Fruit fly (Drosophila melanogaster) whole organism, embryonic: Measurements from ENCODE around the gene Cdk5alpha.
A peak's percentile ranks its signal among the peaks of the same experiment; 100 is the strongest.

Experiments used
- B-H2 ChIP-seq: fragments of 200-800 bp; sonication (Bioruptor generic); optimal IDR thresholded peaks from 2 replicates; lab custom pipeline; 2018; ENCODE audit warnings: missing biosample characterization, mild to moderate bottlenecking, missing genetic modification characterization
- CG1024 ChIP-seq: fragments of 200-800 bp; sonication (Bioruptor generic); IDR thresholded peaks from 2 replicates; pipeline ENCODE4 v1.3.6; 2022; ENCODE audit warnings: missing biosample characterization, missing genetic modification characterization
- CG11696 ChIP-seq: fragments of 200-800 bp; sonication (Bioruptor generic); IDR thresholded peaks from 2 replicates; pipeline ENCODE4 v1.3.6; 2022; ENCODE audit warnings: missing biosample characterization, missing genetic modification characterization
- CG13894 ChIP-seq: fragments of 200-800 bp; sonication (Bioruptor generic); optimal IDR thresholded peaks from 3 replicates; lab custom pipeline; 2018; ENCODE audit warnings: missing biosample characterization, mild to moderate bottlenecking, missing genetic modification characterization, moderate library complexity
- CG15696 ChIP-seq: fragments of 200-800 bp; sonication (Bioruptor generic); optimal IDR thresholded peaks from 2 replicates; lab custom pipeline; 2019; ENCODE audit warnings: missing biosample characterization, mild to moderate bottlenecking, missing genetic modification characterization, moderate library complexity
- CG17802 ChIP-seq: fragments of 200-800 bp; sonication (Bioruptor generic); optimal IDR thresholded peaks from 2 replicates; lab custom pipeline; 2018; ENCODE audit warnings: missing biosample characterization, mild to moderate bottlenecking, missing genetic modification characterization, moderate library complexity
- CG1792 ChIP-seq: fragments of 200-800 bp; sonication (Bioruptor generic); optimal IDR thresholded peaks from 2 replicates; lab custom pipeline; 2016; ENCODE audit warnings: missing biosample characterization, missing genetic modification characterization
- CG2678 ChIP-seq: fragments of 200-800 bp; sonication (Bioruptor generic); optimal IDR thresholded peaks from 3 replicates; lab custom pipeline; 2019; ENCODE audit warnings: missing biosample characterization, mild to moderate bottlenecking, missing genetic modification characterization, moderate library complexity
- CG2712 ChIP-seq: fragments of 200-800 bp; optimal IDR thresholded peaks from 3 replicates; lab custom pipeline; 2019; ENCODE audit warnings: missing biosample characterization, mild to moderate bottlenecking, missing genetic modification characterization, moderate library complexity
- CG30020 ChIP-seq: fragments of 200-800 bp; optimal IDR thresholded peaks from 2 replicates; lab custom pipeline; 2019; ENCODE audit warnings: missing biosample characterization, mild to moderate bottlenecking, missing genetic modification characterization, moderate library complexity
- CG3065 ChIP-seq: fragments of 200-800 bp; sonication (Bioruptor generic); optimal IDR thresholded peaks from 2 replicates; lab custom pipeline; 2016; ENCODE audit warnings: missing biosample characterization, missing genetic modification characterization
- CG34376 ChIP-seq: fragments of 200-800 bp; sonication (Bioruptor generic); optimal IDR thresholded peaks from 2 replicates; lab custom pipeline; 2018; ENCODE audit warnings: missing biosample characterization, mild to moderate bottlenecking, missing genetic modification characterization
- CG42726 ChIP-seq: fragments of 200-800 bp; sonication (Bioruptor generic); IDR thresholded peaks from 2 replicates; pipeline ENCODE4 v1.3.6; 2022; ENCODE audit warnings: missing biosample characterization, missing genetic modification characterization; ENCODE audit not compliant: partially characterized antibody
- CG5953 ChIP-seq: fragments of 200-800 bp; sonication (Bioruptor generic); IDR thresholded peaks from 2 replicates; pipeline ENCODE4 v1.3.6; 2022; ENCODE audit warnings: missing biosample characterization, missing genetic modification characterization
- CG6791 ChIP-seq: fragments of 200-800 bp; sonication (Bioruptor generic); IDR thresholded peaks from 3 replicates; pipeline ENCODE4 v1.3.6; 2022; ENCODE audit warnings: missing biosample characterization, missing genetic modification characterization; ENCODE audit not compliant: partially characterized antibody
- CG9797 ChIP-seq: fragments of 200-800 bp; sonication (Bioruptor generic); optimal IDR thresholded peaks from 3 replicates; lab custom pipeline; 2018; ENCODE audit warnings: missing biosample characterization, mild to moderate bottlenecking, missing genetic modification characterization
- Chrac-16 ChIP-seq: fragments of 200-800 bp; sonication (Bioruptor generic); optimal IDR thresholded peaks from 3 replicates; lab custom pipeline; 2016; ENCODE audit warnings: missing biosample characterization, missing genetic modification characterization
- Dref ChIP-seq: fragments of 200-800 bp; sonication (Bioruptor generic); IDR thresholded peaks from 2 replicates; pipeline ENCODE4 v1.3.6; 2022; ENCODE audit warnings: missing biosample characterization, missing genetic modification characterization
- E2f2 ChIP-seq: fragments of 200-800 bp; sonication (Bioruptor generic); IDR thresholded peaks from 2 replicates; pipeline ENCODE4 v1.3.6; 2022; ENCODE audit warnings: missing biosample characterization, missing genetic modification characterization
- Gsc ChIP-seq: fragments of 200-800 bp; sonication (Bioruptor generic); IDR thresholded peaks from 2 replicates; pipeline ENCODE4 v1.3.6; 2022; ENCODE audit warnings: missing biosample characterization, missing genetic modification characterization
- Hr3 ChIP-seq: fragments of 200-800 bp; sonication (Bioruptor generic); optimal IDR thresholded peaks from 3 replicates; lab custom pipeline; 2016; ENCODE audit warnings: missing biosample characterization, missing genetic modification characterization
- Hr39 ChIP-seq: fragments of >200 bp; optimal IDR thresholded peaks from 2 replicates; lab custom pipeline; 2017
- Med ChIP-seq: fragments of 200-800 bp; sonication (Bioruptor generic); peaks from one replicate; lab custom pipeline; 2016; ENCODE audit warnings: missing biosample characterization, missing genetic modification characterization, mild to moderate bottlenecking, inconsistent platforms, moderate library complexity
- Meics ChIP-seq: fragments of 200-800 bp; sonication (Bioruptor generic); optimal IDR thresholded peaks from 2 replicates; lab custom pipeline; 2017; ENCODE audit warnings: missing biosample characterization, mild to moderate bottlenecking, missing genetic modification characterization
- Nf-YC ChIP-seq: fragments of 200-800 bp; optimal IDR thresholded peaks from 3 replicates; lab custom pipeline; 2019; ENCODE audit warnings: missing biosample characterization, mild to moderate bottlenecking, missing genetic modification characterization, moderate library complexity
- Oli ChIP-seq: fragments of 200-800 bp; sonication (Bioruptor generic); optimal IDR thresholded peaks from 2 replicates; lab custom pipeline; 2018; ENCODE audit warnings: missing biosample characterization, mild to moderate bottlenecking, missing genetic modification characterization, moderate library complexity
- Rfx ChIP-seq: fragments of 200-800 bp; sonication (Bioruptor generic); IDR thresholded peaks from 2 replicates; pipeline ENCODE4 v1.3.6; 2022; ENCODE audit warnings: missing biosample characterization, missing genetic modification characterization
- Scr ChIP-seq: fragments of 200-800 bp; sonication (Bioruptor generic); IDR thresholded peaks from 2 replicates; pipeline ENCODE4 v1.3.6; 2022; ENCODE audit warnings: missing biosample characterization, missing genetic modification characterization; ENCODE audit not compliant: partially characterized antibody
- TFAM ChIP-seq: fragments of 200-800 bp; sonication (Bioruptor generic); optimal IDR thresholded peaks from 2 replicates; lab custom pipeline; 2017; ENCODE audit warnings: missing biosample characterization, missing genetic modification characterization, inconsistent platforms
- Taf1 ChIP-seq: fragments of 200-800 bp; sonication (Bioruptor generic); IDR thresholded peaks from 2 replicates; pipeline ENCODE4 v1.3.6; 2022; ENCODE audit warnings: missing biosample characterization, missing genetic modification characterization
- aop ChIP-seq: fragments of 200-800 bp; sonication (Bioruptor generic); IDR thresholded peaks from 2 replicates; pipeline ENCODE4 v1.3.6; 2022; ENCODE audit warnings: missing biosample characterization, missing genetic modification characterization
- ato ChIP-seq: fragments of 200-800 bp; sonication (Bioruptor generic); IDR thresholded peaks from 2 replicates; pipeline ENCODE4 v1.3.6; 2022; ENCODE audit warnings: missing biosample characterization, missing genetic modification characterization; ENCODE audit not compliant: partially characterized antibody
- bbx ChIP-seq: fragments of 200-800 bp; sonication (Bioruptor generic); IDR thresholded peaks from 2 replicates; pipeline ENCODE4 v1.3.6; 2022; ENCODE audit warnings: missing biosample characterization, missing genetic modification characterization; ENCODE audit not compliant: partially characterized antibody
- cas ChIP-seq: fragments of 200-800 bp; sonication (Bioruptor generic); IDR thresholded peaks from 2 replicates; pipeline ENCODE4 v1.3.6; 2022; ENCODE audit warnings: missing biosample characterization, missing genetic modification characterization
- ci ChIP-seq: fragments of 200-800 bp; sonication (Bioruptor generic); IDR thresholded peaks from 3 replicates; pipeline ENCODE4 v1.3.6; 2022; ENCODE audit warnings: missing biosample characterization, missing genetic modification characterization
- crp ChIP-seq, 2 experiments: fragments of 200-800 bp; sonication (Bioruptor generic); optimal IDR thresholded peaks; 2 replicates in 1 of 2; 3 replicates in 1 of 2; lab custom pipeline; 2017; ENCODE audit warnings: missing biosample characterization in 2 of 2, missing genetic modification characterization in 2 of 2, mild to moderate bottlenecking in 1 of 2, moderate library complexity in 1 of 2
- dan ChIP-seq: fragments of 200-800 bp; sonication (Bioruptor generic); IDR thresholded peaks from 2 replicates; pipeline ENCODE4 v1.3.6; 2022; ENCODE audit warnings: missing biosample characterization, missing genetic modification characterization
- disco-r ChIP-seq: fragments of 200-800 bp; sonication (Bioruptor generic); optimal IDR thresholded peaks from 2 replicates; lab custom pipeline; 2016; ENCODE audit warnings: missing biosample characterization, missing genetic modification characterization
- en ChIP-seq: fragments of 200-800 bp; sonication (Bioruptor generic); optimal IDR thresholded peaks from 2 replicates; lab custom pipeline; 2016; ENCODE audit warnings: missing biosample characterization, missing genetic modification characterization
- ftz-f1 ChIP-seq: fragments of 200-800 bp; sonication (Bioruptor generic); optimal IDR thresholded peaks from 2 replicates; lab custom pipeline; 2016; ENCODE audit warnings: missing biosample characterization, missing genetic modification characterization
- gem ChIP-seq: fragments of 200-800 bp; sonication (Bioruptor generic); optimal IDR thresholded peaks from 2 replicates; lab custom pipeline; 2019; ENCODE audit warnings: missing biosample characterization, mild to moderate bottlenecking, missing genetic modification characterization, moderate library complexity
- jumu ChIP-seq: fragments of 200-800 bp; sonication (Bioruptor generic); optimal IDR thresholded peaks from 3 replicates; lab custom pipeline; 2016; ENCODE audit warnings: missing biosample characterization, missing genetic modification characterization
- nerfin-2 ChIP-seq: fragments of 200-800 bp; sonication (Bioruptor generic); IDR thresholded peaks from 2 replicates; pipeline ENCODE4 v1.3.6; 2022; ENCODE audit warnings: missing biosample characterization, missing genetic modification characterization; ENCODE audit not compliant: partially characterized antibody
- oc ChIP-seq: fragments of 200-800 bp; sonication (Bioruptor generic); optimal IDR thresholded peaks from 2 replicates; lab custom pipeline; 2018; ENCODE audit warnings: missing biosample characterization, mild to moderate bottlenecking, missing genetic modification characterization, moderate library complexity
- otp ChIP-seq: fragments of 200-800 bp; sonication (Bioruptor generic); IDR thresholded peaks from 3 replicates; pipeline ENCODE4, ENCODE4 v1.3.6; 2022; ENCODE audit warnings: missing biosample characterization, missing genetic modification characterization
- pfk ChIP-seq: fragments of 200-800 bp; sonication (Bioruptor generic); optimal IDR thresholded peaks from 2 replicates; lab custom pipeline; 2018; ENCODE audit warnings: missing biosample characterization, mild to moderate bottlenecking, missing genetic modification characterization, moderate library complexity
- pho ChIP-seq: fragments of 200-800 bp; sonication (Bioruptor generic); optimal IDR thresholded peaks from 2 replicates; lab custom pipeline; 2016; ENCODE audit warnings: missing biosample characterization, missing genetic modification characterization
- so ChIP-seq: fragments of 200-800 bp; sonication (Bioruptor generic); IDR thresholded peaks from 3 replicates; pipeline ENCODE4 v1.3.6; 2022; ENCODE audit warnings: missing biosample characterization, missing genetic modification characterization
- trem ChIP-seq: fragments of 200-800 bp; optimal IDR thresholded peaks from 3 replicates; lab custom pipeline; 2019; ENCODE audit warnings: missing biosample characterization, mild to moderate bottlenecking, missing genetic modification characterization, moderate library complexity
- twi ChIP-seq: fragments of 200-800 bp; optimal IDR thresholded peaks from 2 replicates; lab custom pipeline; 2019; ENCODE audit warnings: missing biosample characterization, mild to moderate bottlenecking, missing genetic modification characterization, moderate library complexity

Gene Cdk5alpha

dm6 chr2L:10278658-10279057 is 32.1 kb downstream of the Cdk5alpha start, which contains the start of gene Utx (continued):
- TF ChIP-seq CG17802 (tag; lab: Kevin White, UChicago): peak; percentile 80
- peak; percentile 62 for TF ChIP-seq ato (GFP tag; lab: Robert Waterston, UW)
- TF ChIP-seq CG6791 (GFP tag; lab: Robert Waterston, UW): peak; percentile 91
- no peak for TF ChIP-seq dan (GFP tag; lab: Robert Waterston, UW)
- peak; percentile 48; the same call in 1 of the 2 replicates for TF ChIP-seq nerfin-2 (GFP tag; lab: Robert Waterston, UW)
- no peak for TF ChIP-seq oc (tag; lab: Kevin White, UChicago)

dm6 chr2L:10277362-10277761 is 33.4 kb downstream of the Cdk5alpha start:
- no peak for TF ChIP-seq CG15696 (tag; lab: Kevin White, UChicago)
- no peak for TF ChIP-seq CG34376 (GFP tag; lab: Kevin White, UChicago)
- peak; percentile 32 for TF ChIP-seq CG2712 (tag; lab: Kevin White, UChicago)
- TF ChIP-seq en (GFP tag; lab: Kevin White, UChicago): no peak
- TF ChIP-seq CG30020 (tag; lab: Kevin White, UChicago): peak; percentile 96
- peak; percentile 96 for TF ChIP-seq bbx (GFP tag; lab: Robert Waterston, UW)
- TF ChIP-seq CG9797 (GFP tag; lab: Kevin White, UChicago): no peak
- no peak for TF ChIP-seq cas
- TF ChIP-seq so (GFP tag; lab: Robert Waterston, UW): no peak
- TF ChIP-seq CG11696 (GFP tag; lab: Robert Waterston, UW): no peak
- no peak for TF ChIP-seq CG1792 (GFP tag; lab: Kevin White, UChicago)
- TF ChIP-seq CG42726 (GFP tag; lab: Robert Waterston, UW): peak; percentile 97
- TF ChIP-seq CG5953 (GFP tag; lab: Robert Waterston, UW): no peak
- TF ChIP-seq twi: no peak
- no peak for TF ChIP-seq TFAM (GFP tag; lab: Kevin White, UChicago)
- no peak for TF ChIP-seq Meics (GFP tag; lab: Kevin White, UChicago)
- peak; percentile 95 for TF ChIP-seq Dref (GFP tag; lab: Robert Waterston, UW)
- no peak for TF ChIP-seq crp (GFP tag; optimal IDR thresholded peaks at IDR 0.05; lab: Kevin White, UChicago)
- no peak for TF ChIP-seq Hr39
- TF ChIP-seq aop (GFP tag; lab: Robert Waterston, UW): no peak
- no peak for TF ChIP-seq ci (GFP tag; lab: Robert Waterston, UW)
- TF ChIP-seq Nf-YC (tag; lab: Kevin White, UChicago): no peak
- TF ChIP-seq pho (GFP tag; lab: Kevin White, UChicago): no peak
- peak; percentile 48; the same call in 1 of the 2 replicates for TF ChIP-seq Rfx
- no peak for TF ChIP-seq jumu
- no peak for TF ChIP-seq Hr3
- no peak for TF ChIP-seq E2f2
- TF ChIP-seq CG3065 (GFP tag; lab: Kevin White, UChicago): no peak
- peak; percentile 46 for TF ChIP-seq Med (GFP tag; lab: Kevin White, UChicago)
- TF ChIP-seq disco-r: no peak
- TF ChIP-seq CG2678 (tag; lab: Kevin White, UChicago): no peak
- TF ChIP-seq B-H2: peak; percentile 9
- peak; percentile 66 for TF ChIP-seq trem
- TF ChIP-seq Scr (GFP tag; lab: Robert Waterston, UW): peak; percentile 89
- TF ChIP-seq Oli: no peak
- no peak for TF ChIP-seq CG1024 (GFP tag; lab: Robert Waterston, UW)
- TF ChIP-seq pfk (GFP tag; lab: Kevin White, UChicago): peak; percentile 91
- no peak for TF ChIP-seq gem (tag; lab: Kevin White, UChicago)
- no peak for TF ChIP-seq CG13894 (tag; lab: Kevin White, UChicago)
- no peak for TF ChIP-seq Gsc (GFP tag; lab: Robert Waterston, UW)
- TF ChIP-seq Chrac-16 (GFP tag; lab: Kevin White, UChicago): no peak
- TF ChIP-seq otp (GFP tag; lab: Robert Waterston, UW): no peak
- TF ChIP-seq Taf1 (GFP tag; lab: Robert Waterston, UW): no peak
- no peak for TF ChIP-seq ftz-f1 (GFP tag; lab: Kevin White, UChicago)
